Worm (Caenorhabditis elegans) whole organism, L2 larva: ENCODE data around the gene F11E6.8.

Experiments
- R02D3.7 ChIP-seq: fragments of 150-350 bp; optimal IDR thresholded peaks from 2 replicates; lab custom pipeline; 2014; ENCODE audit warnings: missing biosample characterization, missing genetic modification characterization
- nhr-12 ChIP-seq: fragments of 150-350 bp; optimal IDR thresholded peaks from 2 replicates; lab custom pipeline; 2014; ENCODE audit warnings: missing biosample characterization, missing genetic modification characterization
- unc-55 ChIP-seq: fragments of 150-350 bp; sonication (generic microtip); optimal IDR thresholded peaks from 3 replicates; lab custom pipeline; 2014; ENCODE audit warnings: missing biosample characterization, missing genetic modification reagents, missing genetic modification characterization

- no peak for TF ChIP-seq R02D3.7 (tag; lab: Kevin White, UChicago)
- TF ChIP-seq nhr-12 (tag; lab: Kevin White, UChicago): no peak
- no peak for TF ChIP-seq unc-55 (GFP tag; lab: Kevin White, UChicago)
Measured at ce11 chrIV:17441260-17441659, 9.1 kb downstream of the F11E6.8 start.
